Worm (Caenorhabditis elegans) whole organism, L4/young adult: ENCODE measurements around the gene H03A11.13.

Experiments
- W03F9.2 ChIP-seq: fragments of 150-350 bp; optimal IDR thresholded peaks from 2 replicates; lab custom pipeline; 2014; ENCODE audit warnings: missing biosample characterization, missing genetic modification characterization
- dao-5 ChIP-seq: sonication (generic microtip); optimal IDR thresholded peaks from 2 replicates; lab custom pipeline; 2016; ENCODE audit warnings: missing genotype, missing genetic modification characterization, moderate library complexity, missing compliant biosample characterization
- him-1 ChIP-seq: sonication (generic microtip); optimal IDR thresholded peaks from 2 replicates; lab custom pipeline; 2016; ENCODE audit warnings: missing genotype, missing genetic modification reagents, missing genetic modification characterization, missing compliant biosample characterization

Gene H03A11.13

ce11 chrX:15213182-15213829 lies at the start of gene H03A11.13, which contains the start of gene famk-1:
Gene H03A11.13 (minus strand): TSS chrX:15213232.
Gene famk-1 (minus strand): TSS chrX:15213259.
- TF ChIP-seq W03F9.2 (tag; lab: Kevin White, UChicago) (no peak), dao-5 (tag; lab: Kevin White, UChicago) (no peak), him-1 (tag; lab: Kevin White, UChicago) (no peak)

- TF ChIP-seq dao-5 (tag; lab: Kevin White, UChicago), result no peak
- TF ChIP-seq W03F9.2 (tag; lab: Kevin White, UChicago), result no peak
- TF ChIP-seq him-1 (tag; lab: Kevin White, UChicago), result no peak
These were observed 49.4 kb upstream of the H03A11.13 start, which contains the start of gene F46F2.5 for ce11 chrX:15262423-15262822. Gene F46F2.5 (plus strand): TSS chrX:15262723.

- TF ChIP-seq W03F9.2 (tag; lab: Kevin White, UChicago) (no peak), him-1 (tag; lab: Kevin White, UChicago) (no peak), dao-5 (tag; lab: Kevin White, UChicago) (no peak)
These were observed 47.1 kb upstream of the H03A11.13 start, which contains the start of gene F46F2.3 for ce11 chrX:15259947-15260687. Gene F46F2.3 (minus strand): TSS chrX:15260287.

DNA sequence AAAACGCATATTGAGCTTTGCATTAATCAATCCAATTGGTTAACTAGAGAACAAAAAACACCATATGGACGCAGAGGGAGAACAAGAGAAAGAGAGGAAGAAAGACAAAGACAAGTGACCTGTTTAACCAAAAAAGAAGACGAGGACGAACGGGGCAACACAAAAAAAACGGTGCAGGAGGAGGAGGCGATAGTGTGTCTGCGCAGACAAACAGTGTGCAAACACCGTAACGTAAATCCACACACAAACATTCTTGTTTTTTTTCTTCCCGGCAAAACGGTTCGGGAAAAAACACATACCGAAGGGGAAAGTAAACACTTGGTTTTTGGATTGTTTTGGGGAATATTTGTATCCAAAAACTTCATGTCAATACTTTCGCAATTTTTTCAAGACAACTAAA lies 33.6 kb upstream of the H03A11.13 start:
- TF ChIP-seq dao-5 (tag; lab: Kevin White, UChicago) (no peak), W03F9.2 (tag; lab: Kevin White, UChicago) (no peak), him-1 (tag; lab: Kevin White, UChicago) (no peak)

DNA sequence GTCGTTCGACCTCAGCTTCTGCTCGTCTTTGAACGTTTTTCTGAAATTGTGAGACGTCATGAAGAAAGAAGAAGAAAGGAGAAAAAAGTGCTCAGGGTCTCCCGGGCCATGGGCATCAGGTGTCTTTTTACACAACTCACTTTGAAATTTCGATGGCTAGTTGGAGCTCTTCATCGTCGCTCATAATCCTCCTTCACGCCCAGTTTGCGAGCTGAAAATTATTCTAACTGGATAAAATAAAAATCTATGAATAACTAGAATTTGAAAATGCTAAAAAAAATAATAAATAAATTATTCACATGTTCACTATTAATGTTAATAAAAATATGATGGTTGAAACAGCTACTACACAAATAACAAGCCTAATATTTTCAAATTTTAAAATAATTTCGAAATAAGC lies 33.1 kb upstream of the H03A11.13 start, which contains the start of gene piki-1:
Gene piki-1, minus strand, starts transcription at position 218 of the 400 bp plus-strand sequence.
- TF ChIP-seq dao-5 (tag; lab: Kevin White, UChicago) (no peak), W03F9.2 (tag; lab: Kevin White, UChicago) (no peak), him-1 (tag; lab: Kevin White, UChicago) (no peak)

DNA sequence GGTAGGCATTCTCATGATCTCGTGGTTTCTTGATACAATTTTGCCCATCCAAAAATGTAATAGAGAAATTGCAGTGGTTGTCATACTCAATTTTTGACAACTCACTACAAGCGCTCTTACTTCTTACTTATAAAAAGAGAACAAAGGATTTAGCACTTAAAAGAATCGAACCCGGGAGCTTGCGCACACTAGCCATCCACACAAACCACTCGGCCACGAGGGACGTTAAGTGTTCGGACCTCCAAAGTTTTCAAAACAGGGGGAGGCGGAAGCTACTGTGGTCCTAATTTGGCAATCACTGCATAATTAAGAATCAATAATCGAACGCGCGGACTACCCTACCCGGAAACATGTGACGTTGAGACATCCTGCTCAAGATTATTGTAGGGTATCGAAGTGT lies 29.7 kb upstream of the H03A11.13 start:
- TF ChIP-seq him-1 (tag; lab: Kevin White, UChicago) (no peak), dao-5 (tag; lab: Kevin White, UChicago) (no peak), W03F9.2 (tag; lab: Kevin White, UChicago) (no peak)

ce11 chrX:15241169-15241568 lies 28.1 kb upstream of the H03A11.13 start:
- TF ChIP-seq W03F9.2 (tag; lab: Kevin White, UChicago) (no peak), him-1 (tag; lab: Kevin White, UChicago) (no peak), dao-5 (tag; lab: Kevin White, UChicago) (no peak)

- no peak for TF ChIP-seq W03F9.2 (tag; lab: Kevin White, UChicago)
- no peak for TF ChIP-seq him-1 (tag; lab: Kevin White, UChicago)
- no peak for TF ChIP-seq dao-5 (tag; lab: Kevin White, UChicago)
These were observed 23.0 kb upstream of the H03A11.13 start for ce11 chrX:15236036-15236435.

DNA sequence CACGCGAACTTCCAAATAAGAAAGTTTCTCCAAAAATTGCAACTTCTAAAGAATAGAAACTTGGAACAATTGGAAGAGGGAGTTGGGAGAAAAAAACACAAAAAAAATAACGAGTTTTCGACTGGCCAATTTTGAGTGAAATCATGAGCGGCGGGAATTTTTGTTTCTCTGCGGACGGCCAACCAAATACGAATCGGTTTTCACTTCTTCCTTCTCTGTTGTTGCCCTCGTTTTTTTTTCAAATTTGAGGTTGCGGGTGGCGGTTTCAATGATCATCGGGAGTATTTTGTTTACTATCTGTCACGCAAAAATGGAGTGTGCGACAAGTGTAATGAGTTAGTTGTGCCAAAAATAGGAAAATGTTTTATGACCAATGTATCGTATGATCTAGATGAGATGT lies 20.7 kb upstream of the H03A11.13 start:
- TF ChIP-seq him-1 (tag; lab: Kevin White, UChicago), result no peak
- no peak for TF ChIP-seq W03F9.2 (tag; lab: Kevin White, UChicago)
- TF ChIP-seq dao-5 (tag; lab: Kevin White, UChicago), result no peak

- TF ChIP-seq him-1 (tag; lab: Kevin White, UChicago) (no peak), W03F9.2 (tag; lab: Kevin White, UChicago) (no peak)
These were observed 18.8 kb upstream of the H03A11.13 start for ce11 chrX:15231800-15232199.

ce11 chrX:15230394-15230968 lies 17.4 kb upstream of the H03A11.13 start, which contains the start of gene H03A11.2:
Gene H03A11.2 (minus strand): TSS chrX:15230645.
- TF ChIP-seq him-1 (tag; lab: Kevin White, UChicago) (no peak), W03F9.2 (tag; lab: Kevin White, UChicago) (no peak), dao-5 (tag; lab: Kevin White, UChicago) (no peak)

DNA sequence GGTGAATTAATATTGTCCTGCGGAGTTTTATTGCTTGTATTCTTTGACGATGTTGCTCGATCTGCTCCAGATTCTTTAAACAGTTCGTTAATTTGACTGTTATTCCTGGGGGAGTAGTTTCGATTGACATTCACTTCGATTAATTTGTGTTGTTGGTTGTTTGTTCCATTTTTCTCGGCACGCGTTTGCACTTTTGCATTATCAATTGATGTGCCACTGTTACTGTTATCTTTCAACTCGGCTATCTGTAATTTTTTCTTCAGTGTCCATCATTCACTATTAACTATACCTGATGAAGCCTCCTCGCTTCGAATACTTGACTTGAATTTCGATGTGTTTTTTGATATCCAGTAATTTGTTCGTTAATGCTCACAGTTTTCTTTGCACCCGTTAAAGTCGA lies 16.1 kb upstream of the H03A11.13 start:
- TF ChIP-seq him-1 (tag; lab: Kevin White, UChicago) (no peak), dao-5 (tag; lab: Kevin White, UChicago) (no peak), W03F9.2 (tag; lab: Kevin White, UChicago) (no peak)

DNA sequence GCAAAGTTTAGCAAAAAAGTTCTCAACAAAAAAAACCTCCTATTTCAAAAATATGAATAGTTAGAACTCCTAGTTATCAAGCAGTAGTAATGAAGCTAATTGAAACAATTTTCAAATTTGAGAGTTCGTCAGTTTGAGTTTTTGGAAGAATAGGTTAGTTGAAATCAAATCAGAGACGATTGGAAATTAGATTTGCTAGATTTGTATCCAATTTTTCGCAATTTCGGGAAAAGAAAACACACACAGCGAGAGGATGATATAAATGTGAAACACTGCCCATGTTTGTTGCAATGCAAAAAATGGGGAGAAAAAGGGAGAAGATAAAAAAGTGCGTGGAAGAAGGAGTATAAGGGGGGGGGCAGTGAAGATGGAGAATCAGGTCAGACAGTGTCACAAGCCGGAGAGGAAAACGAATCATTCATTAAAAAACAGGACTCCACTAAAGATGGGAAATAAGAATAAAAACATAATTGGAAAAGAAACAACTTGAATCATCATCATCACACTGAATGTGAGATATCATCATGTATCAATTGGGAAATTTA lies 12.2 kb upstream of the H03A11.13 start:
- TF ChIP-seq dao-5 (tag; lab: Kevin White, UChicago) (no peak), W03F9.2 (tag; lab: Kevin White, UChicago) (no peak), him-1 (tag; lab: Kevin White, UChicago) (no peak)
